Worm (Caenorhabditis elegans) whole organism, L2 larva: Measurements from ENCODE around the gene ZK652.8.

Source experiments
- C34F6.9 ChIP-seq: fragments of 150-350 bp; optimal IDR thresholded peaks from 2 replicates; lab custom pipeline; 2014; ENCODE audit warnings: missing biosample characterization, missing genetic modification characterization
- F13H6.1 ChIP-seq: sonication (generic microtip); optimal IDR thresholded peaks from 2 replicates; lab custom pipeline; 2016; ENCODE audit warnings: missing genetic modification characterization, missing compliant biosample characterization
- R02D3.7 ChIP-seq: fragments of 150-350 bp; optimal IDR thresholded peaks from 2 replicates; lab custom pipeline; 2014; ENCODE audit warnings: missing biosample characterization, missing genetic modification characterization
- Y55F3AM.14 ChIP-seq: fragments of 200-800 bp; sonication (Bioruptor generic); optimal IDR thresholded peaks from 2 replicates; lab custom pipeline; 2018; ENCODE audit warnings: mild to moderate bottlenecking, missing genetic modification characterization, missing compliant biosample characterization
- alr-1 ChIP-seq: fragments of 150-350 bp; optimal IDR thresholded peaks from 2 replicates; lab custom pipeline; 2014; ENCODE audit warnings: missing biosample characterization, missing genetic modification characterization
- aly-2 ChIP-seq: fragments of 150-350 bp; optimal IDR thresholded peaks from 2 replicates; lab custom pipeline; 2014; ENCODE audit warnings: missing biosample characterization, missing genetic modification characterization
- ceh-16 ChIP-seq: fragments of 150-350 bp; optimal IDR thresholded peaks from 2 replicates; lab custom pipeline; 2014; ENCODE audit warnings: missing biosample characterization, missing genetic modification characterization
- crh-2 ChIP-seq: sonication (generic microtip); optimal IDR thresholded peaks from 2 replicates; lab custom pipeline; 2017; ENCODE audit warnings: missing biosample characterization, missing genetic modification characterization
- dmd-4 ChIP-seq: sonication (generic microtip); optimal IDR thresholded peaks from 2 replicates; lab custom pipeline; 2017; ENCODE audit warnings: missing biosample characterization, missing genetic modification characterization
- egl-27 ChIP-seq: sonication (generic microtip); optimal IDR thresholded peaks from 3 replicates; lab custom pipeline; 2017; ENCODE audit warnings: missing biosample characterization, missing genetic modification reagents, missing genetic modification characterization
- elt-1 ChIP-seq: fragments of 150-350 bp; optimal IDR thresholded peaks from 2 replicates; lab custom pipeline; 2014; ENCODE audit warnings: missing biosample characterization, missing genetic modification characterization
- elt-3 ChIP-seq: sonication (generic microtip); optimal IDR thresholded peaks from 2 replicates; lab custom pipeline; 2017; ENCODE audit warnings: missing biosample characterization, missing genetic modification characterization
- gmeb-1 ChIP-seq: fragments of 150-350 bp; optimal IDR thresholded peaks from 2 replicates; lab custom pipeline; 2014; ENCODE audit warnings: missing biosample characterization, missing genetic modification characterization
- lin-13 ChIP-seq: fragments of 150-350 bp; optimal IDR thresholded peaks from 2 replicates; lab custom pipeline; 2014; ENCODE audit warnings: missing biosample characterization, missing genetic modification reagents, missing genetic modification characterization
- lin-39 ChIP-seq: fragments of 150-350 bp; optimal IDR thresholded peaks from 2 replicates; lab custom pipeline; 2014; ENCODE audit warnings: missing biosample characterization, missing genetic modification reagents, missing genetic modification characterization
- lsy-2 ChIP-seq, 2 experiments: fragments of 150-350 bp in 1 of 2; sonication (generic microtip) in 1 of 2; optimal IDR thresholded peaks; 2 replicates each; lab custom pipeline; 2014 to 2017; ENCODE audit warnings: missing biosample characterization in 2 of 2, missing genetic modification characterization in 2 of 2
- mbf-1 ChIP-seq: sonication (generic microtip); optimal IDR thresholded peaks from 2 replicates; lab custom pipeline; 2017; ENCODE audit warnings: missing biosample characterization, missing genetic modification characterization
- mdl-1 ChIP-seq, 2 experiments: fragments of 150-350 bp in 1 of 2; sonication (generic microtip) in 1 of 2; optimal IDR thresholded peaks; 2 replicates each; lab custom pipeline; 2017; ENCODE audit warnings: missing biosample characterization in 2 of 2, missing genetic modification characterization in 2 of 2
- nhr-10 ChIP-seq: sonication (generic microtip); optimal IDR thresholded peaks from 2 replicates; lab custom pipeline; 2017; ENCODE audit warnings: missing biosample characterization, missing genetic modification characterization
- nhr-12 ChIP-seq: fragments of 150-350 bp; optimal IDR thresholded peaks from 2 replicates; lab custom pipeline; 2014; ENCODE audit warnings: missing biosample characterization, missing genetic modification characterization
- nhr-21 ChIP-seq: fragments of 150-350 bp; optimal IDR thresholded peaks from 2 replicates; lab custom pipeline; 2014; ENCODE audit warnings: missing biosample characterization, missing genetic modification characterization
- nhr-77 ChIP-seq: fragments of 150-350 bp; optimal IDR thresholded peaks from 2 replicates; lab custom pipeline; 2014; ENCODE audit warnings: missing biosample characterization, missing genetic modification characterization
- sem-4 ChIP-seq: fragments of 150-350 bp; optimal IDR thresholded peaks from 2 replicates; lab custom pipeline; 2014; ENCODE audit warnings: missing biosample characterization, missing genetic modification reagents, missing genetic modification characterization
- skn-1 ChIP-seq: sonication (generic microtip); optimal IDR thresholded peaks from 2 replicates; lab custom pipeline; 2017; ENCODE audit warnings: missing biosample characterization, missing genetic modification characterization
- sma-3 ChIP-seq: sonication (generic microtip); optimal IDR thresholded peaks from 2 replicates; lab custom pipeline; 2016; ENCODE audit warnings: missing genetic modification reagents, missing genetic modification characterization, missing compliant biosample characterization
- sma-9 ChIP-seq, 2 experiments: fragments of 150-350 bp in 1 of 2; sonication (generic microtip) in 1 of 2; optimal IDR thresholded peaks; 2 replicates each; lab custom pipeline; 2014 to 2016; ENCODE audit warnings: missing genetic modification characterization in 2 of 2, mild to moderate bottlenecking in 1 of 2, missing biosample characterization in 1 of 2, missing compliant biosample characterization in 1 of 2, missing genetic modification reagents in 1 of 2, moderate library complexity in 1 of 2
- snpc-4 ChIP-seq: fragments of 150-350 bp; optimal IDR thresholded peaks from 2 replicates; lab custom pipeline; 2014; ENCODE audit warnings: missing biosample characterization, missing genetic modification characterization
- ztf-1 ChIP-seq: fragments of 200-800 bp; sonication (Bioruptor generic); conservative IDR thresholded peaks from 2 replicates; pipeline ENCODE4 v1.3.6; 2022; ENCODE audit warnings: missing genetic modification characterization, missing compliant biosample characterization
- ztf-11 ChIP-seq: sonication (generic microtip); optimal IDR thresholded peaks from 2 replicates; lab custom pipeline; 2017; ENCODE audit warnings: missing biosample characterization, missing genetic modification characterization
- ztf-4 ChIP-seq: fragments of 150-350 bp; optimal IDR thresholded peaks from 2 replicates; lab custom pipeline; 2014; ENCODE audit warnings: missing biosample characterization, missing genetic modification characterization

The ZK652.8 gene

DNA sequence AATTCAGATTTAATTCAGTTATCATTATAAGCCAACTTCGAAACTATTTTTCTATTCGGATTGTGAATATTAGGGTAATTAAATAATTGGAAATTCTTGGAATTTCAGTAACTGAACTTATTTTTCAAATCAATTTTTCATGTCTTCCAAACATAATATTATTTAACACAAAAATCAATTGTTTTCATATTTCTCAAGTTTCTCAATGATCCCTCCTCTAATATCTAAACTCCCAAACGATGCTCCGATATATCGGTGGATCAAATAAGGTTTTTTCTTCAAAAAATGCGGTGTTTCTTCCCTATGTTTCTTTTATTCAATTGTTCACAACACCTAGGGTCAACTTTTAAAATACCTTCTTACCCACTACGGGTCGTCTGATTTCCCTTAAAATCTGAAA lies 27.0 kb downstream of the ZK652.8 start:
- TF ChIP-seq sem-4 (tag; lab: Kevin White, UChicago), result peak; percentile 100
- TF ChIP-seq sma-3 (GFP tag; lab: Kevin White, UChicago), result no peak

DNA sequence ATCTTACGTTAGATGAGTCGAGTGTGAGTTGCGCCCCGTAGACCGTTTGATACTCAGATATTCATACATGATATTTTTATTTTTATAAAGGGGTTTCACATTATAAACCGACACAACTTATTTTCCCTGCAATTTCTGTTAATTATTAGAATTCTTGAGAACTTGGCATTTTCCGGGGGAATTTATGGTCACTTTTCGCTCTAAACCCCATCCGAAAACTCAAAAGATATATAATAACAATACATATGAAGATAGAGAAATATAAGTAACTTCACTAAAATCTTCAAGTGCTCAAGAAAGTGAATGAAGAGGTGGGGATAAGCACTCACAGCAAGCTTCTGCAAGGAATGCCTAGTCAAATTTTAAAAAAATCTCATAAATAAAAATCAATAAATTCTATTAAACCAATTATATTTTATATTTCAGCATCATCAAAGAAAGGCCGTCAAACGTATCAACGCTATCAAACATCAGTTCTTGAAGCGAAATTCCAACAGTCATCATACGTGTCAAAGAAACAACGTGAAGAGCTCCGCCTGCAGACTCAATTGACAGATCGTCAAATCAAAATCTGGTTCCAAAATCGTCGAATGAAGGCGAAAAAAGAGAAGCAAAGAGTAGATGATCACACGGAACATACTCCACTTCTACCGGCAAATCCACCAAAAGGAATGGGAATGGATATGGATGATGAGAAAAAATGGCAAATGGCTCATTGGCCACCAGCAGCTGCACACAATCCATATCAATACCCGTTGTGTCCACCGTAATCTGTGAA lies 27.7 kb downstream of the ZK652.8 start:
- TF ChIP-seq R02D3.7 (tag; lab: Kevin White, UChicago) (no peak), skn-1 (no peak), nhr-21 (tag; lab: Kevin White, UChicago) (no peak), lsy-2 (tag; optimal IDR thresholded peaks at IDR 0.05; lab: Kevin White, UChicago) (no peak), lin-39 (tag; lab: Kevin White, UChicago) (no peak), sem-4 (tag; lab: Kevin White, UChicago) (peak; percentile 100), snpc-4 (no peak)

- TF ChIP-seq aly-2 (tag; lab: Kevin White, UChicago) (no peak), sma-3 (GFP tag; lab: Kevin White, UChicago) (no peak), ztf-4 (tag; lab: Kevin White, UChicago) (no peak), F13H6.1 (no peak)
- TF ChIP-seq, all 48 proteins: peak for 0
These were observed 28.4 kb downstream of the ZK652.8 start for ce11 chrIII:7815056-7815366.

- TF ChIP-seq ztf-4 (tag; lab: Kevin White, UChicago) (no peak), lsy-2 (tag; optimal IDR thresholded peaks at IDR 0.05; lab: Kevin White, UChicago) (peak in 1 of 2 experiments; percentile 25), sem-4 (tag; lab: Kevin White, UChicago) (peak; percentile 100)
These were observed 29.0 kb downstream of the ZK652.8 start, which contains the start of gene egl-5 for ce11 chrIII:7814159-7815055. TSS of gene egl-5 (plus strand) at chrIII:7814374.

ce11 chrIII:7812208-7812880 lies 31.1 kb downstream of the ZK652.8 start:
- TF ChIP-seq lin-13 (GFP tag; lab: Kevin White, UChicago), result no peak
- TF ChIP-seq lsy-2 (tag; optimal IDR thresholded peaks at IDR 0.05; lab: Kevin White, UChicago), result peak; percentile 6 to 37
- no peak for TF ChIP-seq ztf-11 (tag; lab: Kevin White, UChicago)
- TF ChIP-seq sem-4 (tag; lab: Kevin White, UChicago), result peak; percentile 37
- TF ChIP-seq nhr-12 (tag; lab: Kevin White, UChicago), result no peak

ce11 chrIII:7809033-7809432 lies 34.4 kb downstream of the ZK652.8 start:
- TF ChIP-seq lin-13 (GFP tag; lab: Kevin White, UChicago), result no peak
- TF ChIP-seq mdl-1 (tag; optimal IDR thresholded peaks at IDR 0.05; lab: Kevin White, UChicago), result no peak
- TF ChIP-seq aly-2 (tag; lab: Kevin White, UChicago), result no peak
- TF ChIP-seq nhr-10, result no peak
- TF ChIP-seq nhr-77 (tag; lab: Kevin White, UChicago), result no peak
- no peak for TF ChIP-seq elt-1 (tag; lab: Kevin White, UChicago)
- TF ChIP-seq alr-1 (tag; lab: Kevin White, UChicago), result no peak
- no peak for TF ChIP-seq elt-3 (tag; lab: Kevin White, UChicago)
- TF ChIP-seq Y55F3AM.14 (GFP tag; lab: Kevin White, UChicago), result no peak
- no peak for TF ChIP-seq mbf-1 (tag; lab: Kevin White, UChicago)
- no peak for TF ChIP-seq nhr-21 (tag; lab: Kevin White, UChicago)
- no peak for TF ChIP-seq F13H6.1
- TF ChIP-seq C34F6.9, result no peak
- TF ChIP-seq dmd-4 (tag; lab: Kevin White, UChicago), result no peak
- TF ChIP-seq, all 48 proteins: peak for 0

DNA sequence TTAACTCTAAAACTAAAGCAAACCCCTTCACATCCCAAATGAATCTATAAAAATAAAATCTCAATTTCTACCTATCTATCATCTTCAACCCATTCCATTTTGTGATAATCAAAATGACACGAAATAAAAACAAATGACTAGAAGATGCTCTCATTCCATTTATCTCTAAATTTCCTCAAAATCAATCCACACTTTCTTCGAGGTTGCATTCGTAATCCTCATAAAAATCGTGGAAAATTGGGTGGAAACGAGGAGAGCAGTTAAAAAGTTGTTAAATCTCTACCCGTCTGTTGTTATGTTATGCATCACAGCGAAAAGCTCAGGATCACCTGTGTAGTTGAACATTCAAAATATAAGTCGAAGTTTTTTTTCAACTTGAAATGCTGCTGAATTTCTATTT lies 36.5 kb downstream of the ZK652.8 start:
- TF ChIP-seq sma-9 (GFP tag; optimal IDR thresholded peaks at IDR 0.05; lab: Kevin White, UChicago) (no peak), sma-9 (tag; optimal IDR thresholded peaks at IDR 0.05; lab: Kevin White, UChicago) (no peak), ztf-1 (GFP tag; lab: Robert Waterston, UW) (no peak), gmeb-1 (tag; lab: Kevin White, UChicago) (no peak), nhr-77 (tag; lab: Kevin White, UChicago) (no peak), elt-1 (tag; lab: Kevin White, UChicago) (no peak), lin-13 (GFP tag; lab: Kevin White, UChicago) (no peak), ceh-16 (tag; lab: Kevin White, UChicago) (no peak), crh-2 (tag; lab: Kevin White, UChicago) (no peak), egl-27 (no peak)
